Fruit fly (Drosophila melanogaster) S2 (cell line): ENCODE results near the gene Alg14.

Source experiments
- CG8478 ChIP-seq: fragments of >200 bp; optimal IDR thresholded peaks from 2 replicates; lab custom pipeline; 2018
- CTCF ChIP-seq, 2 experiments: fragments of >200 bp; optimal IDR thresholded peaks; 2 replicates each; lab custom pipeline; 2018

dm6 chrX:15475791-15476190 is 3.8 kb downstream of the Alg14 start, which contains the start of gene CG6324:
- TF ChIP-seq CTCF (optimal IDR thresholded peaks at IDR 0.05; lab: Kevin White, UChicago), result no peak
- no peak for TF ChIP-seq CG8478 (lab: Kevin White, UChicago)
